Worm (Caenorhabditis elegans): ENCODE data around the gene ostf-4.
A peak's percentile ranks its signal among the peaks of the same experiment; 100 is the strongest.

ostf-4 gene

ce11 chrIII:10359916-10360315 lies 41.6 kb upstream of the ostf-4 start:
- TF ChIP-seq hlh-30 (tag; optimal IDR thresholded peaks at IDR 0.05; ENCODE audit: insufficient read depth): no peak

ce11 chrIII:10358751-10359150 lies 40.4 kb upstream of the ostf-4 start:
- peak; percentile 21 for TF ChIP-seq unc-42 (tag; optimal IDR thresholded peaks at IDR 0.05)
- no peak for TF ChIP-seq pag-3 (tag; optimal IDR thresholded peaks at IDR 0.05; ENCODE audit: borderline replicate concordance)

ce11 chrIII:10357598-10358186 lies 39.3 kb upstream of the ostf-4 start, which contains the start of gene umps-1:
Gene umps-1, minus strand, starts transcription at chrIII:10357648.
- TF ChIP-seq elt-2 (tag; optimal IDR thresholded peaks at IDR 0.05) (peak; percentile 5), ceh-22 (tag; optimal IDR thresholded peaks at IDR 0.05) (no peak)

- no peak for TF ChIP-seq Y22D7AL.16 (tag; optimal IDR thresholded peaks at IDR 0.05)
- no peak for TF ChIP-seq unc-55 (GFP tag; optimal IDR thresholded peaks at IDR 0.05)
- no peak for TF ChIP-seq ceh-22 (tag; optimal IDR thresholded peaks at IDR 0.05)
- no peak for TF ChIP-seq elt-2 (tag; optimal IDR thresholded peaks at IDR 0.05)
- no peak for TF ChIP-seq fax-1 (tag; optimal IDR thresholded peaks at IDR 0.05)
- no peak for TF ChIP-seq sdc-2 (tag; optimal IDR thresholded peaks at IDR 0.05)
- no peak for TF ChIP-seq ceh-18 (tag; optimal IDR thresholded peaks at IDR 0.05)
- TF ChIP-seq rnt-1 (tag; optimal IDR thresholded peaks at IDR 0.05): no peak
- TF ChIP-seq odd-2 (tag; optimal IDR thresholded peaks at IDR 0.05): no peak
These were observed 37.0 kb upstream of the ostf-4 start, which contains the start of gene spp-1 for ce11 chrIII:10355382-10355781. Gene spp-1, minus strand, starts transcription at chrIII:10355668.

- TF ChIP-seq hlh-15 (tag; optimal IDR thresholded peaks at IDR 0.05): no peak
- TF ChIP-seq rnt-1 (tag; optimal IDR thresholded peaks at IDR 0.05): no peak
- TF ChIP-seq pros-1 (tag; optimal IDR thresholded peaks at IDR 0.05): no peak
- no peak for TF ChIP-seq ahr-1 (tag; optimal IDR thresholded peaks at IDR 0.05)
- no peak for TF ChIP-seq ztf-16 (tag; optimal IDR thresholded peaks at IDR 0.05)
- TF ChIP-seq pha-4 (tag; optimal IDR thresholded peaks at IDR 0.05): no peak
- no peak for TF ChIP-seq lin-11 (tag; optimal IDR thresholded peaks at IDR 0.05)
- no peak for TF ChIP-seq K09A11.1 (tag; optimal IDR thresholded peaks at IDR 0.05; ENCODE audit: insufficient read depth)
- TF ChIP-seq ceh-14 (tag; optimal IDR thresholded peaks at IDR 0.05): no peak
- TF ChIP-seq sox-4 (tag; optimal IDR thresholded peaks at IDR 0.05): no peak
- TF ChIP-seq elt-2 (tag; optimal IDR thresholded peaks at IDR 0.05): no peak
- no peak for TF ChIP-seq mec-3 (tag; optimal IDR thresholded peaks at IDR 0.05; ENCODE audit: borderline replicate concordance)
- TF ChIP-seq ceh-6 (GFP tag; optimal IDR thresholded peaks at IDR 0.05): no peak
- no peak for TF ChIP-seq ceh-18 (tag; optimal IDR thresholded peaks at IDR 0.05)
- no peak for TF ChIP-seq tbx-2 (tag; optimal IDR thresholded peaks at IDR 0.05)
- no peak for TF ChIP-seq C38D4.7 (GFP tag; optimal IDR thresholded peaks at IDR 0.05)
- TF ChIP-seq F13H6.1 (tag; optimal IDR thresholded peaks at IDR 0.05): no peak
- no peak for TF ChIP-seq syd-9 (tag; optimal IDR thresholded peaks at IDR 0.05)
- no peak for TF ChIP-seq fkh-10 (GFP tag; optimal IDR thresholded peaks at IDR 0.05)
- TF ChIP-seq ceh-19 (GFP tag; optimal IDR thresholded peaks at IDR 0.05): no peak
These were observed 36.2 kb upstream of the ostf-4 start for ce11 chrIII:10354591-10354990.

- TF ChIP-seq unc-86 (tag; optimal IDR thresholded peaks at IDR 0.05) (no peak), nfya-1 (tag; optimal IDR thresholded peaks at IDR 0.05) (no peak)
These were observed 35.1 kb upstream of the ostf-4 start for ce11 chrIII:10353423-10353822.

Data from whole organism, late embryonic.